Worm (Caenorhabditis elegans) whole organism, L4/young adult: Measurements from ENCODE around the gene his-24.

Experiments
- W03F9.2 ChIP-seq: fragments of 150-350 bp; optimal IDR thresholded peaks from 2 replicates; lab custom pipeline; 2014; ENCODE audit warnings: missing biosample characterization, missing genetic modification characterization
- dao-5 ChIP-seq: sonication (generic microtip); optimal IDR thresholded peaks from 2 replicates; lab custom pipeline; 2016; ENCODE audit warnings: missing genotype, missing genetic modification characterization, moderate library complexity, missing compliant biosample characterization
- him-1 ChIP-seq: sonication (generic microtip); optimal IDR thresholded peaks from 2 replicates; lab custom pipeline; 2016; ENCODE audit warnings: missing genotype, missing genetic modification reagents, missing genetic modification characterization, missing compliant biosample characterization

DNA sequence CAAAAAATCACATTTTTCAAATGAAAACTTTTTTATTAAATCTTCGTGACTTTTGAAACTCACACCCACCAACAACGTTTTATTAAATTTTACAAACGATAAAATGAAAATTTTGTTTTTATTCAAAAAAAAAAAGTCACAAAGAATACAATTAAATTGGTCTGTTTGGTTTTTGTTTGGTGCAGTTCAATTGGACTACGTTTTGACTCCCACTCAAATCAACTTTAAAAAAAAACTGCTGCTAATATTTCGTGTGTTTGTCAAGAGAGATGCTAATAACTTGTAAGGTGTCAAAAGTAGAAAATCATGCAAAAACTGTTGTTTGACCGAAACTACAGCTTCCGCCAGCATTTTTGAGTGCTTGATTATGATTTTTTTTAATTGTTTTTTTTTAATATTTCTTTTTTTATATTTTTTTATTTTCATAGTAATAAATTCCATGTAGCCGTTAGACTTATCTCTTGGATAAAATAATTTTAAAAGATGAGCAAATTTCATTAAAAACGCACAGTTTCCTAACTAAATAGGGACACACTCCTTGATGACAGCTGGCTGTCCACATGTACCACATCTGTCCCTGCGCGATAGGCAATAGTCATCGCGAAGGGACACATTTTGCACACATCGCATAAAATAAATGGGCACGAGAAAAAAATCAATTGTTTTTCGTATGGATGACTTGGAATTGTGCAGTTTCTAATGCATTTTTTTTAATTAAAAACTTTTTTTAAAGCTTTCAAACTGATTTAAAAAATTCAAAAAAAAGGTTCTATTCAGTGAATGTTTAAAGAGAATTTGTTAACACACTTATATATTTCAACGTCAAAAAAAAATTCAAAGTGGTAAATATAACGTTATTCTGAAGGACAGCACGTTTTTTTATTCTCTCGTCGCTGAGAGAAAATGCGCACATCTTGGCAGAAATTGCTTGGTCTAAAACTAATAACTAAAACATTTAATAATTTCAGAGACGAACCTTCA lies 35.7 kb downstream of the his-24 start:
- TF ChIP-seq him-1 (tag; lab: Kevin White, UChicago) (peak; percentile 99), dao-5 (tag; lab: Kevin White, UChicago) (peak; percentile 87), W03F9.2 (tag; lab: Kevin White, UChicago) (peak; percentile 98)
